Fruit fly (Drosophila melanogaster) whole organism, embryonic: ENCODE data around the gene Or85b.

Source experiments
- CG15011 ChIP-seq: fragments of 200-800 bp; sonication (Bioruptor generic); optimal IDR thresholded peaks from 3 replicates; lab custom pipeline; 2018; ENCODE audit warnings: missing biosample characterization, mild to moderate bottlenecking, missing genetic modification characterization
- CG8478 ChIP-seq: fragments of >200 bp; optimal IDR thresholded peaks from 2 replicates; lab custom pipeline; 2018
- gcm2 ChIP-seq: fragments of 200-800 bp; sonication (Bioruptor generic); optimal IDR thresholded peaks from 2 replicates; lab custom pipeline; 2016; ENCODE audit warnings: missing biosample characterization, missing genetic modification characterization

dm6 chr3R:8470567-8470966 lies 40.6 kb downstream of the Or85b start:
- TF ChIP-seq CG15011 (GFP tag; lab: Kevin White, UChicago) (no peak), CG8478 (lab: Kevin White, UChicago) (no peak), gcm2 (GFP tag; lab: Kevin White, UChicago) (no peak)
